Worm (Caenorhabditis elegans) whole organism, L2 larva: ENCODE measurements around the gene nhr-102.

Experiments
- ZK546.5 ChIP-seq: sonication (generic microtip); optimal IDR thresholded peaks from 2 replicates; lab custom pipeline; 2017; ENCODE audit warnings: missing biosample characterization, missing genetic modification characterization
- elt-1 ChIP-seq: fragments of 150-350 bp; optimal IDR thresholded peaks from 2 replicates; lab custom pipeline; 2014; ENCODE audit warnings: missing biosample characterization, missing genetic modification characterization
- elt-3 ChIP-seq: sonication (generic microtip); optimal IDR thresholded peaks from 2 replicates; lab custom pipeline; 2017; ENCODE audit warnings: missing biosample characterization, missing genetic modification characterization
- mbf-1 ChIP-seq: sonication (generic microtip); optimal IDR thresholded peaks from 2 replicates; lab custom pipeline; 2017; ENCODE audit warnings: missing biosample characterization, missing genetic modification characterization
- nhr-11 ChIP-seq: fragments of 150-350 bp; optimal IDR thresholded peaks from 2 replicates; lab custom pipeline; 2014; ENCODE audit warnings: missing biosample characterization, missing genetic modification characterization
- nhr-237 ChIP-seq: fragments of 150-350 bp; optimal IDR thresholded peaks from 2 replicates; lab custom pipeline; 2014; ENCODE audit warnings: missing biosample characterization, missing genetic modification characterization
- nhr-77 ChIP-seq: fragments of 150-350 bp; optimal IDR thresholded peaks from 2 replicates; lab custom pipeline; 2014; ENCODE audit warnings: missing biosample characterization, missing genetic modification characterization
- unc-62 ChIP-seq: fragments of 150-350 bp; optimal IDR thresholded peaks from 2 replicates; lab custom pipeline; 2014; ENCODE audit warnings: missing biosample characterization, missing genetic modification reagents, missing genetic modification characterization
- zag-1 ChIP-seq: fragments of 150-350 bp; optimal IDR thresholded peaks from 2 replicates; lab custom pipeline; 2014; ENCODE audit warnings: missing biosample characterization, missing genetic modification characterization
- ztf-4 ChIP-seq: fragments of 150-350 bp; optimal IDR thresholded peaks from 2 replicates; lab custom pipeline; 2014; ENCODE audit warnings: missing biosample characterization, missing genetic modification characterization

- TF ChIP-seq zag-1 (tag; lab: Kevin White, UChicago) = no peak
- TF ChIP-seq nhr-237 (tag; lab: Kevin White, UChicago) = no peak
- TF ChIP-seq ztf-4 (tag; lab: Kevin White, UChicago) = no peak
- no peak for TF ChIP-seq unc-62 (GFP tag; lab: Kevin White, UChicago)
- TF ChIP-seq mbf-1 (tag; lab: Kevin White, UChicago) = no peak
- TF ChIP-seq nhr-77 (tag; lab: Kevin White, UChicago) = no peak
- no peak for TF ChIP-seq ZK546.5 (tag; lab: Kevin White, UChicago)
- TF ChIP-seq elt-3 (tag; lab: Kevin White, UChicago) = no peak
- TF ChIP-seq nhr-11 = no peak
- TF ChIP-seq elt-1 (tag; lab: Kevin White, UChicago) = no peak
Observed at ce11 chrV:15829907-15830306, 46.3 kb downstream of the nhr-102 start, which contains the start of gene srbc-55.
